Fruit fly (Drosophila melanogaster): ENCODE results near the gene CG9330.

The CG9330 gene

DNA sequence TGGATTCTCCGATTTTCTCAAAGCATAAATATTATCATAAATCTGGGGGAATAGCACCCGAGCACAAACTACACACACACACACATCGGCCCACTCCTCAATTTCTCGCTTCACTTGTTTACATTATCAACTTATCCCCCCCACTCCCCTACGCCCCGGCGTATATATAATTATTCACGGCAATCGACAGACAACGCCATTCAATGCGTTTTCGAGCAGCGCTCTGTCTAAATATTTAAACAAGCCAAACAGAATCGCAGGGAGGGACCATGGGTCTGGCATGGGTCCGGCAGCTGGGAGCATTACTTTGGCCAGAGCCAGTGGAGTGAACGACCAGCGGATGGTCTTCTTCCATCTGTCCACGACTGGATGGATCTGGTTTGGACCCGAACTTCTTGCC, 10.4 kb upstream of the CG9330 start (continued):
- TF ChIP-seq D (optimal IDR thresholded peaks at IDR 0.05) = no peak
- peak; percentile 61 for TF ChIP-seq D (GFP tag; optimal IDR thresholded peaks at IDR 0.05)
- TF ChIP-seq H2.0 (GFP tag; IDR thresholded peaks at IDR 0.05) = peak; percentile 33; the same call in 1 of the 2 replicates
- TF ChIP-seq abd-A (tag; optimal IDR thresholded peaks at IDR 0.05) = peak; percentile 90
- peak; percentile 75 for TF ChIP-seq CG10543 (GFP tag; optimal IDR thresholded peaks at IDR 0.05)
- TF ChIP-seq CG15601 (tag; optimal IDR thresholded peaks at IDR 0.05) = peak; percentile 74
- TF ChIP-seq HLH54F (GFP tag; optimal IDR thresholded peaks at IDR 0.05) = peak; percentile 18
- peak; percentile 86 for TF ChIP-seq fd64A (GFP tag; optimal IDR thresholded peaks at IDR 0.05)
- TF ChIP-seq MTF-1 (GFP tag; optimal IDR thresholded peaks at IDR 0.05; ENCODE audit: borderline replicate concordance) = peak; percentile 69
- TF ChIP-seq sug (tag; optimal IDR thresholded peaks at IDR 0.05) = peak; percentile 40
- TF ChIP-seq Sox100B (GFP tag; optimal IDR thresholded peaks at IDR 0.05) = peak; percentile 47
- TF ChIP-seq CG2875 (GFP tag; optimal IDR thresholded peaks at IDR 0.05) = peak; percentile 79
- TF ChIP-seq CG1529 (GFP tag; optimal IDR thresholded peaks at IDR 0.05) = peak; percentile 59
- peak; percentile 25 for TF ChIP-seq CG11398 (GFP tag; optimal IDR thresholded peaks at IDR 0.05)
- peak; percentile 61 for TF ChIP-seq HLHmδ (GFP tag; optimal IDR thresholded peaks at IDR 0.05)
- 0 out of 4 replicates have a peak, but pooled peaks have one; percentile 59 for TF ChIP-seq chinmo (GFP tag; IDR thresholded peaks at IDR 0.05; ENCODE audit: partially characterized antibody)
- TF ChIP-seq CG16779 (GFP tag; IDR thresholded peaks at IDR 0.05) = no peak
- peak; percentile 24 for TF ChIP-seq CG33213 (GFP tag; optimal IDR thresholded peaks at IDR 0.05)
- peak; percentile 0 for TF ChIP-seq CG7839 (tag; optimal IDR thresholded peaks at IDR 0.05)
- TF ChIP-seq CG11695 (GFP tag; IDR thresholded peaks at IDR 0.05) = 0 out of 3 replicates have a peak, but pooled peaks have one; percentile 38
- TF ChIP-seq Awh (GFP tag; IDR thresholded peaks at IDR 0.05) = 0 out of 2 replicates have a peak, but pooled peaks have one; percentile 40
- no peak for TF ChIP-seq tna (GFP tag; IDR thresholded peaks at IDR 0.05; ENCODE audit: partially characterized antibody)
- peak; percentile 28 for TF ChIP-seq CG18599 (GFP tag; optimal IDR thresholded peaks at IDR 0.05)
- TF ChIP-seq ci (GFP tag; IDR thresholded peaks at IDR 0.05) = peak; percentile 71; the same call in 2 of the 3 replicates
- TF ChIP-seq GATAe (GFP tag; conservative IDR thresholded peaks at IDR 0.05) = no peak
- 0 out of 3 replicates have a peak, but pooled peaks have one; percentile 38 for TF ChIP-seq so (GFP tag; IDR thresholded peaks at IDR 0.05)
- TF ChIP-seq Pdp1 (GFP tag; optimal IDR thresholded peaks at IDR 0.05) = peak; percentile 11 to 59
- TF ChIP-seq Hmr (GFP tag; optimal IDR thresholded peaks at IDR 0.05) = peak; percentile 34
- peak; percentile 43 for TF ChIP-seq HHEX (GFP tag; optimal IDR thresholded peaks at IDR 0.05)
- TF ChIP-seq btn (GFP tag; optimal IDR thresholded peaks at IDR 0.05) = peak; percentile 16
- peak; percentile 55 for TF ChIP-seq PHDP (tag; optimal IDR thresholded peaks at IDR 0.05)
- peak; percentile 34 for TF ChIP-seq caup (GFP tag; optimal IDR thresholded peaks at IDR 0.05; ENCODE audit: severe bottlenecking)
- TF ChIP-seq ara (GFP tag; IDR thresholded peaks at IDR 0.05) = peak; percentile 42; the same call in 1 of the 2 replicates
- TF ChIP-seq Hr51 (GFP tag; optimal IDR thresholded peaks at IDR 0.05) = no peak
- TF ChIP-seq CG10654 (GFP tag; optimal IDR thresholded peaks at IDR 0.05) = peak; percentile 8
- no peak for TF ChIP-seq pzg (GFP tag; optimal IDR thresholded peaks at IDR 0.05)
- peak; percentile 29 for TF ChIP-seq NC2α (GFP tag; optimal IDR thresholded peaks at IDR 0.05)
- peak; percentile 26 for TF ChIP-seq Sry-β (GFP tag; optimal IDR thresholded peaks at IDR 0.05)
- TF ChIP-seq Deaf1 (tag; optimal IDR thresholded peaks at IDR 0.05) = peak; percentile 8
- peak; percentile 4 to 25 for TF ChIP-seq chif (GFP tag; optimal IDR thresholded peaks at IDR 0.05)
- TF ChIP-seq eyg (GFP tag; optimal IDR thresholded peaks at IDR 0.05) = peak; percentile 35
- TF ChIP-seq nmo (GFP tag; optimal IDR thresholded peaks at IDR 0.05) = peak; percentile 11
- TF ChIP-seq CG17385 (GFP tag; optimal IDR thresholded peaks at IDR 0.05) = peak; percentile 40
- TF ChIP-seq gcm (GFP tag; optimal IDR thresholded peaks at IDR 0.05) = peak; percentile 48
- peak; percentile 16 for TF ChIP-seq bcd (GFP tag; optimal IDR thresholded peaks at IDR 0.05)
- 0 out of 3 replicates have a peak, but pooled peaks have one; percentile 76 for TF ChIP-seq CG2199 (GFP tag; IDR thresholded peaks at IDR 0.05)
- peak; percentile 5 for TF ChIP-seq kah (GFP tag; optimal IDR thresholded peaks at IDR 0.05)
- peak; percentile 24 for TF ChIP-seq CG18619 (GFP tag; optimal IDR thresholded peaks at IDR 0.05)
- peak; percentile 44 for TF ChIP-seq CG11723 (GFP tag; optimal IDR thresholded peaks at IDR 0.05)
